Fruit fly (Drosophila melanogaster) whole organism, embryonic: ENCODE results near the gene CG7296.

ENCODE experiments used
- Adf1 ChIP-seq: fragments of 200-800 bp; sonication (Bioruptor generic); IDR thresholded peaks from 2 replicates; pipeline ENCODE4 v1.3.6; 2022; ENCODE audit warnings: missing biosample characterization, missing genetic modification characterization
- Antp ChIP-seq: fragments of 200-800 bp; sonication (Bioruptor generic); optimal IDR thresholded peaks from 3 replicates; lab custom pipeline; 2016; ENCODE audit warnings: missing biosample characterization, missing genetic modification characterization
- Bdp1 ChIP-seq: fragments of 200-800 bp; sonication (Bioruptor generic); optimal IDR thresholded peaks from 3 replicates; lab custom pipeline; 2016; ENCODE audit warnings: missing biosample characterization, missing genetic modification characterization
- CG10274 ChIP-seq: fragments of 200-800 bp; sonication (Bioruptor generic); optimal IDR thresholded peaks from 3 replicates; lab custom pipeline; 2017; ENCODE audit warnings: missing biosample characterization, mild to moderate bottlenecking, missing genetic modification characterization
- CG12104 ChIP-seq: fragments of 200-800 bp; sonication (Bioruptor generic); optimal IDR thresholded peaks from 3 replicates; lab custom pipeline; 2016; ENCODE audit warnings: missing biosample characterization, missing genetic modification characterization
- CG12236 ChIP-seq: fragments of 200-800 bp; sonication (Bioruptor generic); optimal IDR thresholded peaks from 2 replicates; lab custom pipeline; 2016; ENCODE audit warnings: missing biosample characterization, missing genetic modification characterization
- CG12391 ChIP-seq: fragments of 200-800 bp; sonication (Bioruptor generic); optimal IDR thresholded peaks from 3 replicates; lab custom pipeline; 2018; ENCODE audit warnings: missing biosample characterization, mild to moderate bottlenecking, missing genetic modification characterization, moderate library complexity
- CG14050 ChIP-seq: fragments of 200-800 bp; sonication (Bioruptor generic); IDR thresholded peaks from 3 replicates; pipeline ENCODE4 v1.3.6; 2022; ENCODE audit warnings: missing biosample characterization, missing genetic modification characterization
- CG15479 ChIP-seq: fragments of 200-800 bp; sonication (Bioruptor generic); optimal IDR thresholded peaks from 3 replicates; lab custom pipeline; 2019; ENCODE audit warnings: missing biosample characterization, mild to moderate bottlenecking, missing genetic modification characterization, moderate library complexity
- CG16863 ChIP-seq: fragments of 200-800 bp; sonication (Bioruptor generic); optimal IDR thresholded peaks from 3 replicates; lab custom pipeline; 2016; ENCODE audit warnings: missing biosample characterization, missing genetic modification characterization
- CG17568 ChIP-seq: fragments of 200-800 bp; sonication (Bioruptor generic); optimal IDR thresholded peaks from 2 replicates; lab custom pipeline; 2018; ENCODE audit warnings: missing biosample characterization, mild to moderate bottlenecking, missing genetic modification characterization, moderate library complexity
- CG17829 ChIP-seq: fragments of 200-800 bp; optimal IDR thresholded peaks from 2 replicates; lab custom pipeline; 2019; ENCODE audit warnings: missing biosample characterization, mild to moderate bottlenecking, missing genetic modification characterization, moderate library complexity
- CG17912 ChIP-seq: fragments of 200-800 bp; sonication (Bioruptor generic); optimal IDR thresholded peaks from 2 replicates; lab custom pipeline; 2018; ENCODE audit warnings: missing biosample characterization, mild to moderate bottlenecking, missing genetic modification characterization
- CG18764 ChIP-seq: fragments of 200-800 bp; sonication (Bioruptor generic); optimal IDR thresholded peaks from 3 replicates; lab custom pipeline; 2016; ENCODE audit warnings: missing biosample characterization, missing genetic modification characterization
- CG2199 ChIP-seq: fragments of 200-800 bp; sonication (Bioruptor generic); IDR thresholded peaks from 3 replicates; pipeline ENCODE4 v1.3.6; 2022; ENCODE audit warnings: missing biosample characterization, missing genetic modification characterization
- CG2678 ChIP-seq: fragments of 200-800 bp; sonication (Bioruptor generic); optimal IDR thresholded peaks from 3 replicates; lab custom pipeline; 2019; ENCODE audit warnings: missing biosample characterization, mild to moderate bottlenecking, missing genetic modification characterization, moderate library complexity
- CG31224 ChIP-seq: fragments of 200-800 bp; sonication (Bioruptor generic); IDR thresholded peaks from 2 replicates; pipeline ENCODE4 v1.3.6; 2022; ENCODE audit warnings: missing biosample characterization, missing genetic modification characterization
- CG31365 ChIP-seq: fragments of 200-800 bp; sonication (Bioruptor generic); optimal IDR thresholded peaks from 2 replicates; lab custom pipeline; 2018; ENCODE audit warnings: missing biosample characterization, mild to moderate bottlenecking, missing genetic modification characterization
- CG32767 ChIP-seq: fragments of 200-800 bp; sonication (Bioruptor generic); IDR thresholded peaks from 2 replicates; pipeline ENCODE4 v1.3.6; 2022; ENCODE audit warnings: missing biosample characterization, missing genetic modification characterization
- CG3407 ChIP-seq: fragments of 200-800 bp; sonication (Bioruptor generic); optimal IDR thresholded peaks from 2 replicates; lab custom pipeline; 2018; ENCODE audit warnings: missing biosample characterization, mild to moderate bottlenecking, missing genetic modification characterization
- CG4730 ChIP-seq: fragments of 200-800 bp; sonication (Bioruptor generic); IDR thresholded peaks from 2 replicates; pipeline ENCODE4 v1.3.6; 2022; ENCODE audit warnings: missing biosample characterization, missing genetic modification characterization
- CG4820 ChIP-seq: fragments of 200-800 bp; sonication (Bioruptor generic); optimal IDR thresholded peaks from 3 replicates; lab custom pipeline; 2016; ENCODE audit warnings: missing biosample characterization, missing genetic modification characterization
- CG6813 ChIP-seq: fragments of 200-800 bp; sonication (Bioruptor generic); optimal IDR thresholded peaks from 2 replicates; lab custom pipeline; 2017; ENCODE audit warnings: missing biosample characterization, missing genetic modification characterization, mild to moderate bottlenecking, moderate library complexity, missing genetic modification reagents
- CG7271 ChIP-seq: fragments of 200-800 bp; sonication (Bioruptor generic); optimal IDR thresholded peaks from 2 replicates; lab custom pipeline; 2018; ENCODE audit warnings: missing biosample characterization, mild to moderate bottlenecking, missing genetic modification characterization, moderate library complexity
- D19A ChIP-seq: fragments of 200-800 bp; optimal IDR thresholded peaks from 3 replicates; lab custom pipeline; 2019; ENCODE audit warnings: missing biosample characterization, mild to moderate bottlenecking, missing genetic modification characterization, moderate library complexity
- Doc2 ChIP-seq: fragments of 200-800 bp; sonication (Bioruptor generic); IDR thresholded peaks from 2 replicates; pipeline ENCODE4 v1.3.6; 2022; ENCODE audit warnings: missing biosample characterization, missing genetic modification characterization
- ERR ChIP-seq: fragments of 200-800 bp; sonication (Bioruptor generic); optimal IDR thresholded peaks from 2 replicates; lab custom pipeline; 2016; ENCODE audit warnings: missing biosample characterization, missing genetic modification characterization
- Hey ChIP-seq: fragments of 200-800 bp; sonication (Bioruptor generic); optimal IDR thresholded peaks from 3 replicates; lab custom pipeline; 2018; ENCODE audit warnings: missing biosample characterization, mild to moderate bottlenecking, missing genetic modification characterization
- Hsf ChIP-seq: fragments of 200-800 bp; sonication (Bioruptor generic); optimal IDR thresholded peaks from 3 replicates; lab custom pipeline; 2016; ENCODE audit warnings: missing biosample characterization, missing genetic modification characterization
- Lpt ChIP-seq: fragments of >200 bp; optimal IDR thresholded peaks from 2 replicates; lab custom pipeline; 2018; ENCODE audit warnings: missing biosample characterization, missing genetic modification characterization
- Rx ChIP-seq: fragments of 200-800 bp; sonication (Bioruptor generic); IDR thresholded peaks from 2 replicates; pipeline ENCODE4 v1.3.6; 2022; ENCODE audit warnings: missing biosample characterization, missing genetic modification characterization
- Ssrp ChIP-seq: fragments of 200-800 bp; sonication (Bioruptor generic); optimal IDR thresholded peaks from 2 replicates; lab custom pipeline; 2018; ENCODE audit warnings: missing biosample characterization, mild to moderate bottlenecking, missing genetic modification characterization, moderate library complexity
- Stat92E ChIP-seq, 3 experiments: fragments of >200 bp in 2 of 3; fragments of 200-800 bp in 1 of 3; sonication (Bioruptor generic) in 1 of 3; optimal IDR thresholded peaks; 2 replicates each; lab custom pipeline; 2017 to 2019; ENCODE audit warnings: missing biosample characterization in 3 of 3, missing genetic modification characterization in 3 of 3, mild to moderate bottlenecking in 1 of 3, moderate library complexity in 1 of 3
- Xbp1 ChIP-seq: fragments of 200-800 bp; sonication (Bioruptor generic); optimal IDR thresholded peaks from 3 replicates; lab custom pipeline; 2016; ENCODE audit warnings: missing biosample characterization, mild to moderate bottlenecking, missing genetic modification characterization
- ase ChIP-seq: fragments of 200-800 bp; sonication (Bioruptor generic); IDR thresholded peaks from 3 replicates; pipeline ENCODE4 v1.3.6; 2022; ENCODE audit warnings: missing biosample characterization, missing genetic modification characterization
- croc ChIP-seq: fragments of 200-800 bp; sonication (Bioruptor generic); conservative IDR thresholded peaks from 3 replicates; pipeline ENCODE4 v1.3.6; 2022; ENCODE audit warnings: missing biosample characterization, missing genetic modification characterization
- ftz-f1 ChIP-seq: fragments of 200-800 bp; sonication (Bioruptor generic); optimal IDR thresholded peaks from 2 replicates; lab custom pipeline; 2016; ENCODE audit warnings: missing biosample characterization, missing genetic modification characterization
- gem ChIP-seq: fragments of 200-800 bp; sonication (Bioruptor generic); optimal IDR thresholded peaks from 2 replicates; lab custom pipeline; 2019; ENCODE audit warnings: missing biosample characterization, mild to moderate bottlenecking, missing genetic modification characterization, moderate library complexity
- ham ChIP-seq: fragments of 200-800 bp; sonication (Bioruptor generic); IDR thresholded peaks from 2 replicates; pipeline ENCODE4 v1.3.6; 2022; ENCODE audit warnings: missing biosample characterization, missing genetic modification characterization
- jing ChIP-seq: fragments of 200-800 bp; sonication (Bioruptor generic); optimal IDR thresholded peaks from 2 replicates; lab custom pipeline; 2018; ENCODE audit warnings: missing biosample characterization, mild to moderate bottlenecking, missing genetic modification characterization
- knrl ChIP-seq: fragments of 200-800 bp; sonication (Bioruptor generic); IDR thresholded peaks from 3 replicates; pipeline ENCODE4 v1.3.6; 2022; ENCODE audit warnings: missing biosample characterization, missing genetic modification characterization; ENCODE audit not compliant: partially characterized antibody
- pita ChIP-seq: fragments of 200-800 bp; sonication (Bioruptor generic); optimal IDR thresholded peaks from 2 replicates; lab custom pipeline; 2017; ENCODE audit warnings: missing biosample characterization, mild to moderate bottlenecking, missing genetic modification characterization
- rib ChIP-seq: fragments of 200-800 bp; sonication (Bioruptor generic); IDR thresholded peaks from 2 replicates; pipeline ENCODE4 v1.3.6; 2022; ENCODE audit warnings: missing biosample characterization, missing genetic modification characterization
- seq ChIP-seq: fragments of 200-800 bp; sonication (Bioruptor generic); IDR thresholded peaks from 2 replicates; pipeline ENCODE4 v1.3.6; 2022; ENCODE audit warnings: missing biosample characterization, missing genetic modification characterization
- sima ChIP-seq: fragments of 200-800 bp; sonication (Bioruptor generic); optimal IDR thresholded peaks from 2 replicates; lab custom pipeline; 2016; ENCODE audit warnings: missing biosample characterization, missing genetic modification characterization
- slou ChIP-seq: fragments of 200-800 bp; sonication (Bioruptor generic); optimal IDR thresholded peaks from 3 replicates; lab custom pipeline; 2016; ENCODE audit warnings: missing biosample characterization, missing genetic modification characterization
- tll ChIP-seq, 2 experiments: fragments of 200-800 bp in 1 of 2; fragments of >200 bp in 1 of 2; sonication (Bioruptor generic) in 1 of 2; optimal IDR thresholded peaks; 2 replicates each; lab custom pipeline; 2017 to 2019; ENCODE audit warnings: missing biosample characterization in 2 of 2, missing genetic modification characterization in 2 of 2, mild to moderate bottlenecking in 1 of 2, moderate library complexity in 1 of 2
- tna ChIP-seq: fragments of 200-800 bp; sonication (Bioruptor generic); IDR thresholded peaks from 2 replicates; pipeline ENCODE4 v1.3.6; 2022; ENCODE audit warnings: missing biosample characterization, missing genetic modification characterization; ENCODE audit not compliant: partially characterized antibody
- zf30C ChIP-seq: fragments of 200-800 bp; sonication (Bioruptor generic); optimal IDR thresholded peaks from 3 replicates; lab custom pipeline; 2018; ENCODE audit warnings: missing biosample characterization, mild to moderate bottlenecking, missing genetic modification characterization
- zfh2 ChIP-seq: fragments of 200-800 bp; sonication (Bioruptor generic); optimal IDR thresholded peaks from 2 replicates; lab custom pipeline; 2016; ENCODE audit warnings: missing biosample characterization, missing genetic modification characterization

The CG7296 gene

DNA sequence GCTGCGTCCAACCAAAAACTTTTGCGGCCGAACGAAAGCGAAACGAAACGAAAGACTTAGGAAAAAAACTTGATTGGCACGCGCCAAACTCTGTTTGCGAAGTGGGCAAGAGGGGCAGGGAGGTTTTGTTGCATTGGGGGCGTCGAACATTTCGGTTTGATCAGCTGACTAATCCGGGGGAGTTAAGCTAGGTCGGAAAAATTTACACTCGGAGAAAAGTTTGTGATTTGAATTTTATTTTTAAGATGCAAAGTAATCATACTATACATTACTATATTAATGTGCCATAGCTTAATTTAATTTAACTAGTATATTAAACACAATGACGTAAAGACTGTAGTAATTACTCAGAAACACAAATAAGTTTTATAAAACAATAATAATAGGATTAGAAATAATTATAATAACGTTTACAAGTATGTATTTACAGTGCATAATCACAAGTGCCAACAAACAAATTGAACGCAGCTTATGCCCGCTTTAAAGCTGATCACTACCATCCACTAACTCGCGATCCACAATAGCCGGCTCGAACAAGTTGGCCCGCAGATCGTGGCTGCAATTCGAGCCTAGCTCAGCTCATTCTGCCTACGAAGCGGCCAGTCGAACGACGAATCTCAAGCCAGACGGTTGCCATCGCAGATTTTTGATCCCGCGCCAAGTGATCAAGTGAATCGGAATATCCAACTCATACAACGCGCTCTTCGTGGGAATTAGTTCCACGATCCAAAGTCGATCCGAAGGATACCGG lies 25.2 kb downstream of the CG7296 start, which contains the start of gene CG31871 (continued):
- TF ChIP-seq CG12391 (peak; percentile 83), gem (tag; lab: Kevin White, UChicago) (peak; percentile 92), CG3407 (GFP tag; lab: Kevin White, UChicago) (peak; percentile 52), seq (GFP tag; lab: Robert Waterston, UW) (peak; percentile 38; the same call in 1 of the 2 replicates), Xbp1 (GFP tag; lab: Kevin White, UChicago) (peak; percentile 61), sima (GFP tag; lab: Kevin White, UChicago) (no peak), CG17568 (peak; percentile 42), ERR (no peak), Antp (GFP tag; lab: Kevin White, UChicago) (no peak), Rx (GFP tag; lab: Robert Waterston, UW) (no peak), CG15479 (GFP tag; lab: Kevin White, UChicago) (no peak), Hsf (GFP tag; lab: Kevin White, UChicago) (peak; percentile 30), CG2678 (tag; lab: Kevin White, UChicago) (peak; percentile 88), CG6813 (GFP tag; lab: Kevin White, UChicago) (peak; percentile 46), Doc2 (no peak), CG17829 (tag; lab: Kevin White, UChicago) (peak; percentile 80), ftz-f1 (GFP tag; lab: Kevin White, UChicago) (no peak), zfh2 (GFP tag; lab: Kevin White, UChicago) (no peak), zf30C (GFP tag; lab: Kevin White, UChicago) (no peak), ase (peak; percentile 67; the same call in 2 of the 3 replicates), CG18764 (GFP tag; lab: Kevin White, UChicago) (peak; percentile 20), ham (GFP tag; lab: Robert Waterston, UW) (no peak), CG31224 (GFP tag; lab: Robert Waterston, UW) (peak; percentile 36), Stat92E (GFP tag; optimal IDR thresholded peaks at IDR 0.05; lab: Kevin White, UChicago) (no peak), CG32767 (GFP tag; lab: Robert Waterston, UW) (peak; percentile 58; the same call in 1 of the 2 replicates), tna (GFP tag; lab: Robert Waterston, UW) (no peak), Hey (no peak), CG17912 (GFP tag; lab: Kevin White, UChicago) (no peak), CG16863 (no peak), CG10274 (no peak), croc (GFP tag; lab: Robert Waterston, UW) (peak; percentile 65), rib (GFP tag; lab: Robert Waterston, UW) (no peak), Adf1 (no peak), slou (GFP tag; lab: Kevin White, UChicago) (no peak), Lpt (GFP tag; lab: Kevin White, UChicago) (no peak), Ssrp (tag; lab: Kevin White, UChicago) (peak; percentile 84), Bdp1 (no peak), CG4820 (GFP tag; lab: Kevin White, UChicago) (peak; percentile 44), CG31365 (tag; lab: Kevin White, UChicago) (no peak), CG12104 (GFP tag; lab: Kevin White, UChicago) (peak; percentile 32), CG12236 (GFP tag; lab: Kevin White, UChicago) (no peak), tll (GFP tag; optimal IDR thresholded peaks at IDR 0.05; lab: Kevin White, UChicago) (no peak), CG7271 (tag; lab: Kevin White, UChicago) (no peak), jing (peak; percentile 15), CG2199 (GFP tag; lab: Robert Waterston, UW) (no peak), CG14050 (GFP tag; lab: Robert Waterston, UW) (peak; percentile 29; the same call in 2 of the 3 replicates), pita (GFP tag; lab: Kevin White, UChicago) (no peak), knrl (GFP tag; lab: Robert Waterston, UW) (no peak), CG4730 (GFP tag; lab: Robert Waterston, UW) (peak; percentile 70), D19A (tag; lab: Kevin White, UChicago) (no peak)
